Worm (Caenorhabditis elegans) whole organism, L4 larva: Measurements from ENCODE around the gene hbl-1.

Experiments used
- F10B5.3 ChIP-seq: sonication (generic microtip); optimal IDR thresholded peaks from 2 replicates; lab custom pipeline; 2016; ENCODE audit warnings: mild to moderate bottlenecking, missing genetic modification characterization, missing compliant biosample characterization
- F44E2.7 ChIP-seq: fragments of 200-800 bp; sonication (Bioruptor generic); IDR thresholded peaks from 2 replicates; pipeline ENCODE4 v2.1.2; 2022; ENCODE audit warnings: missing genetic modification characterization, missing compliant biosample characterization
- Y105C5A.15 ChIP-seq: fragments of 200-800 bp; sonication (Bioruptor generic); IDR thresholded peaks from 2 replicates; pipeline ENCODE4 v1.3.6; 2022; ENCODE audit warnings: missing genetic modification characterization, missing compliant biosample characterization
- ZK546.5 ChIP-seq, 2 experiments: sonication (generic microtip); optimal IDR thresholded peaks; 2 replicates each; lab custom pipeline; 2017; ENCODE audit warnings: missing biosample characterization in 2 of 2, missing genetic modification characterization in 2 of 2
- aha-1 ChIP-seq: fragments of 150-350 bp; peaks from one replicate; lab custom pipeline; 2014; ENCODE audit warnings: missing biosample characterization, missing genetic modification characterization
- attf-4 ChIP-seq: sonication (generic microtip); optimal IDR thresholded peaks from 3 replicates; lab custom pipeline; 2017; ENCODE audit warnings: missing biosample characterization, missing genetic modification characterization
- ceh-20 ChIP-seq: fragments of 200-800 bp; sonication (Bioruptor generic); IDR thresholded peaks from 2 replicates; pipeline ENCODE4 v1.3.6; 2022; ENCODE audit warnings: missing genetic modification reagents, missing genetic modification characterization, missing compliant biosample characterization
- ceh-44 ChIP-seq: fragments of 200-800 bp; sonication (Bioruptor generic); IDR thresholded peaks from 2 replicates; pipeline ENCODE4 v1.3.6; 2022; ENCODE audit warnings: missing genetic modification reagents, missing genetic modification characterization, missing compliant biosample characterization
- ces-1 ChIP-seq: fragments of 150-350 bp; sonication (generic microtip); optimal IDR thresholded peaks from 4 replicates; lab custom pipeline; 2014; ENCODE audit warnings: missing biosample characterization, missing genetic modification reagents, missing genetic modification characterization
- dmd-8 ChIP-seq: fragments of 200-800 bp; sonication (Bioruptor generic); IDR thresholded peaks from 2 replicates; pipeline ENCODE4 v1.3.6; 2022; ENCODE audit warnings: missing genetic modification characterization, missing compliant biosample characterization
- dmd-9 ChIP-seq: fragments of 200-800 bp; sonication (Bioruptor generic); IDR thresholded peaks from 2 replicates; pipeline ENCODE4 v1.3.6; 2022; ENCODE audit warnings: missing genetic modification reagents, missing genetic modification characterization, missing compliant biosample characterization
- fkh-10 ChIP-seq: fragments of 150-350 bp; optimal IDR thresholded peaks from 2 replicates; lab custom pipeline; 2014; ENCODE audit warnings: missing biosample characterization, missing genetic modification reagents, missing genetic modification characterization
- hif-1 ChIP-seq, 2 experiments: sonication (generic microtip); optimal IDR thresholded peaks; 2 replicates each; lab custom pipeline; 2016 to 2017; ENCODE audit warnings: missing compliant biosample characterization in 2 of 2, missing genetic modification characterization in 2 of 2, missing genetic modification reagents in 2 of 2, missing genotype in 2 of 2, mild to moderate bottlenecking in 1 of 2
- lin-15B ChIP-seq: fragments of 150-350 bp; sonication (generic microtip); optimal IDR thresholded peaks from 3 replicates; lab custom pipeline; 2014; ENCODE audit warnings: missing biosample characterization, missing genetic modification characterization
- lin-29 ChIP-seq: fragments of 200-800 bp; sonication (Bioruptor generic); IDR thresholded peaks from 2 replicates; pipeline ENCODE4 v1.3.6; 2022; ENCODE audit warnings: missing genetic modification reagents, missing genetic modification characterization, missing compliant biosample characterization
- lin-39 ChIP-seq: fragments of 150-350 bp; optimal IDR thresholded peaks from 2 replicates; lab custom pipeline; 2014; ENCODE audit warnings: missing biosample characterization, missing genetic modification reagents, missing genetic modification characterization
- lsy-2 ChIP-seq, 2 experiments: fragments of 150-350 bp in 1 of 2; sonication (generic microtip) in 1 of 2; optimal IDR thresholded peaks; 2 replicates each; lab custom pipeline; 2014 to 2017; ENCODE audit warnings: missing biosample characterization in 2 of 2, missing genetic modification characterization in 2 of 2
- mes-2 ChIP-seq: sonication (generic microtip); optimal IDR thresholded peaks from 2 replicates; lab custom pipeline; 2016; ENCODE audit warnings: missing genotype, mild to moderate bottlenecking, missing genetic modification characterization, missing compliant biosample characterization; ENCODE audit not compliant: poor library complexity, severe bottlenecking
- mxl-3 ChIP-seq: fragments of 200-800 bp; sonication (Bioruptor generic); optimal IDR thresholded peaks from 2 replicates; lab custom pipeline; 2018; ENCODE audit warnings: mild to moderate bottlenecking, missing genetic modification characterization, missing compliant biosample characterization
- nhr-10 ChIP-seq: fragments of 150-350 bp; optimal IDR thresholded peaks from 2 replicates; lab custom pipeline; 2014; ENCODE audit warnings: missing biosample characterization, missing genetic modification characterization
- nhr-25 ChIP-seq: sonication (generic microtip); optimal IDR thresholded peaks from 2 replicates; lab custom pipeline; 2017; ENCODE audit warnings: missing genetic modification characterization, mild to moderate bottlenecking, missing compliant biosample characterization, antibody characterized with exemption, moderate library complexity, borderline replicate concordance; ENCODE audit not compliant: insufficient read depth
- nhr-77 ChIP-seq: fragments of 150-350 bp; optimal IDR thresholded peaks from 2 replicates; lab custom pipeline; 2014; ENCODE audit warnings: missing biosample characterization, missing genetic modification characterization
- pqm-1 ChIP-seq: sonication (generic microtip); optimal IDR thresholded peaks from 2 replicates; lab custom pipeline; 2017; ENCODE audit warnings: missing biosample characterization, missing genetic modification characterization
- rbr-2 ChIP-seq: sonication (generic microtip); optimal IDR thresholded peaks from 2 replicates; lab custom pipeline; 2016; ENCODE audit warnings: missing genotype, missing genetic modification characterization, missing compliant biosample characterization
- saeg-2 ChIP-seq: fragments of 200-800 bp; sonication (Bioruptor generic); IDR thresholded peaks from 2 replicates; pipeline ENCODE4 v1.3.6; 2022; ENCODE audit warnings: missing genetic modification reagents, missing genetic modification characterization, missing compliant biosample characterization
- sdz-12 ChIP-seq: fragments of 200-800 bp; sonication (Bioruptor generic); optimal IDR thresholded peaks from 2 replicates; lab custom pipeline; 2018; ENCODE audit warnings: mild to moderate bottlenecking, missing genetic modification characterization, missing compliant biosample characterization
- set-16 ChIP-seq: fragments of 200-800 bp; sonication (Bioruptor generic); IDR thresholded peaks from 2 replicates; pipeline ENCODE4 v1.3.6; 2022; ENCODE audit warnings: missing genetic modification reagents, missing genetic modification characterization, missing compliant biosample characterization
- snpc-1.2 ChIP-seq: fragments of 200-800 bp; sonication (Bioruptor generic); IDR thresholded peaks from 2 replicates; pipeline ENCODE4 v1.3.6; 2022; ENCODE audit warnings: missing genetic modification reagents, missing genetic modification characterization, missing compliant biosample characterization
- spr-3 ChIP-seq: fragments of 200-800 bp; sonication (Bioruptor generic); optimal IDR thresholded peaks from 2 replicates; lab custom pipeline; 2018; ENCODE audit warnings: mild to moderate bottlenecking, missing genetic modification characterization, missing compliant biosample characterization
- unc-39 ChIP-seq: sonication (generic microtip); optimal IDR thresholded peaks from 2 replicates; lab custom pipeline; 2017; ENCODE audit warnings: missing biosample characterization, missing genetic modification characterization
- unc-62 ChIP-seq, 3 experiments: fragments of 150-350 bp in 1 of 3; sonication (generic microtip); optimal IDR thresholded peaks in 2 of 3; peaks in 1 of 3; 1 replicate in 1 of 3; 2 replicates in 2 of 3; lab custom pipeline; 2014 to 2017; ENCODE audit warnings: missing biosample characterization in 3 of 3, missing genetic modification characterization in 3 of 3, missing genetic modification reagents in 3 of 3, missing genotype in 1 of 3
- vab-7 ChIP-seq: fragments of 200-800 bp; sonication (Bioruptor generic); IDR thresholded peaks from 2 replicates; pipeline ENCODE4 v1.3.6; 2022; ENCODE audit warnings: missing genetic modification reagents, missing genetic modification characterization, missing compliant biosample characterization
- zfp-2 ChIP-seq: sonication (generic microtip); optimal IDR thresholded peaks from 2 replicates; lab custom pipeline; 2016; ENCODE audit warnings: mild to moderate bottlenecking, missing genetic modification characterization, missing compliant biosample characterization
- zfp-3 ChIP-seq: fragments of 200-800 bp; sonication (Bioruptor generic); conservative IDR thresholded peaks from 2 replicates; pipeline ENCODE4 v1.3.6; 2022; ENCODE audit warnings: missing genetic modification reagents, missing genetic modification characterization, missing compliant biosample characterization
- zip-11 ChIP-seq: fragments of 200-800 bp; sonication (Bioruptor generic); IDR thresholded peaks from 2 replicates; pipeline ENCODE4 v1.3.6; 2022; ENCODE audit warnings: missing genetic modification characterization, missing compliant biosample characterization

hbl-1 gene

ce11 chrX:5859161-5859560, 37.2 kb downstream of the hbl-1 start:
- no peak for TF ChIP-seq pqm-1 (tag; lab: Kevin White, UChicago)
- peak; percentile 51 for TF ChIP-seq fkh-10 (GFP tag; lab: Kevin White, UChicago)
- no peak for TF ChIP-seq attf-4
- TF ChIP-seq, all 104 proteins: peak for 1

ce11 chrX:5862408-5862807, 40.5 kb downstream of the hbl-1 start, which contains the start of gene ctbp-1:
Gene ctbp-1 (plus strand): TSS chrX:5862708.
- TF ChIP-seq zfp-3: no peak
- TF ChIP-seq hif-1 (tag; optimal IDR thresholded peaks at IDR 0.05; lab: Kevin White, UChicago): no peak
- TF ChIP-seq lin-15B (tag; lab: Kevin White, UChicago): no peak
- no peak for TF ChIP-seq Y105C5A.15 (GFP tag; lab: Robert Waterston, UW)
- TF ChIP-seq nhr-77: no peak
- no peak for TF ChIP-seq rbr-2 (tag; lab: Kevin White, UChicago)
- no peak for TF ChIP-seq dmd-9 (GFP tag; lab: Robert Waterston, UW)
- no peak for TF ChIP-seq F44E2.7
- TF ChIP-seq dmd-8: no peak
- no peak for TF ChIP-seq F10B5.3 (tag; lab: Kevin White, UChicago)
- no peak for TF ChIP-seq lsy-2 (tag; optimal IDR thresholded peaks at IDR 0.05; lab: Kevin White, UChicago)

DNA sequence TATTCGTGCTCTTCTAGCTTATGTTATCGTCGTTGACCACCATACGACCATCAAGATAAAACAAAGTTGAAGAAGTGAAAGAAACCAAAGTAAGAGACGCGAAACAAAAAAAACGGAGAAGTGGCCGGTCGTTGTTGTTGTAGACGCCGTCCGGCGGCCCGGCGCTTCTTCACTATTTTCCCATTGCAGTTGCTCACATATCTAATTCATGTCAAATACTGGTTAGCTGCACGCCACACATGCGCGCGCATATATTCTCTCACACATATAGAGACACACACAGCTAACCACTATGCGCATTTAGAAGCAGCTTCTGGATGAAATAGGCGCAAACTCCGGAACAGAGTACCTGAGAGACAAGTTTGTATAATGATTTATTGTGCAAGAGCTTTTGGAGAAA, 46.1 kb downstream of the hbl-1 start:
- TF ChIP-seq unc-62 (GFP tag; optimal IDR thresholded peaks at IDR 0.05 in 1 of 2; lab: Kevin White, UChicago) (peak in 1 of 2 experiments; percentile 93), unc-62 (tag; optimal IDR thresholded peaks at IDR 0.05; lab: Kevin White, UChicago) (no peak), aha-1 (tag; lab: Kevin White, UChicago) (peak; percentile 40), ces-1 (no peak), vab-7 (0 out of 2 replicates have a peak, but pooled peaks have one; percentile 8), zfp-2 (tag; lab: Kevin White, UChicago) (no peak), sdz-12 (GFP tag; lab: Kevin White, UChicago) (no peak), ceh-20 (GFP tag; lab: Robert Waterston, UW) (no peak), F10B5.3 (tag; lab: Kevin White, UChicago) (no peak), mes-2 (tag; lab: Kevin White, UChicago) (peak; percentile 13)

ce11 chrX:5869603-5870002, 47.7 kb downstream of the hbl-1 start:
- TF ChIP-seq nhr-10 (tag; lab: Kevin White, UChicago): no peak

- TF ChIP-seq unc-39: no peak
- TF ChIP-seq set-16 (GFP tag; lab: Robert Waterston, UW): peak; percentile 26; the same call in 1 of the 2 replicates
- TF ChIP-seq, all 104 proteins: peak for 1
Observed at ce11 chrX:5872153-5872552, 50.2 kb downstream of the hbl-1 start.

DNA sequence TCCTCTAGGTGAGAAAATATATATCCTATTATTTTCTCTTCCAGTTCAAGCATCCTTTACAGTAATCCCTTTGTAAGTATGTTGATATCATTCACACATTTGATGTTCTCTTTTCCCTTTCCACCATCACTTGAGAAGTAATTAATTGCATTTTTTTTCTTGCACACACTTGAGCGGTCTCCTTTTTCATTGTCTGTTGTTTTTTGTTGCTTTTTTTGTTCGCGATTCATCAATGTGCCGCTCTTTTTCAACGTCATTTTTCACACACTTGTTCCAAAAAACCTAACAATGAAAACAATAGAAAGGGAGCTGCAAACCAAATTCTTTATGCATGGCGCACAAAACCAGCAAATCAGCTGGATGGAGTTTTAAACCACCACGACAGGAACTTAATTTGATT, 53.6 kb downstream of the hbl-1 start, which contains the start of gene F49E10.4:
Gene F49E10.4, plus strand, starts transcription at position 301 of the 400 bp plus-strand sequence.
- TF ChIP-seq zip-11 (GFP tag; lab: Robert Waterston, UW) (no peak), lsy-2 (tag; optimal IDR thresholded peaks at IDR 0.05; lab: Kevin White, UChicago) (no peak), ZK546.5 (tag; optimal IDR thresholded peaks at IDR 0.05; lab: Kevin White, UChicago) (no peak), unc-62 (GFP tag; optimal IDR thresholded peaks at IDR 0.05 in 1 of 2; lab: Kevin White, UChicago) (no peak), unc-62 (tag; optimal IDR thresholded peaks at IDR 0.05; lab: Kevin White, UChicago) (no peak), snpc-1.2 (GFP tag; lab: Robert Waterston, UW) (no peak), saeg-2 (no peak), nhr-25 (tag; lab: Kevin White, UChicago) (no peak), mes-2 (tag; lab: Kevin White, UChicago) (no peak), lin-39 (tag; lab: Kevin White, UChicago) (no peak), mxl-3 (GFP tag; lab: Kevin White, UChicago) (no peak), lin-29 (GFP tag; lab: Robert Waterston, UW) (no peak), spr-3 (GFP tag; lab: Kevin White, UChicago) (no peak), ceh-44 (no peak)
